Fruit fly (Drosophila melanogaster) whole organism, embryonic: ENCODE data around the gene alpha-Spec.

Experiments used
- Bgb ChIP-seq: fragments of 200-800 bp; sonication (Bioruptor generic); IDR thresholded peaks from 2 replicates; pipeline ENCODE4 v1.3.6; 2022; ENCODE audit warnings: missing biosample characterization, missing genetic modification characterization; ENCODE audit not compliant: partially characterized antibody
- Blimp-1 ChIP-seq: fragments of 200-800 bp; sonication (Bioruptor generic); optimal IDR thresholded peaks from 3 replicates; lab custom pipeline; 2018; ENCODE audit warnings: missing biosample characterization, missing genetic modification characterization, mild to moderate bottlenecking, moderate library complexity, missing genetic modification reagents
- BtbVII ChIP-seq: fragments of 200-800 bp; sonication (Bioruptor generic); optimal IDR thresholded peaks from 3 replicates; lab custom pipeline; 2017; ENCODE audit warnings: missing biosample characterization, mild to moderate bottlenecking, missing genetic modification characterization
- CG10209 ChIP-seq: fragments of 200-800 bp; sonication (Bioruptor generic); optimal IDR thresholded peaks from 3 replicates; lab custom pipeline; 2017; ENCODE audit warnings: missing biosample characterization, mild to moderate bottlenecking, missing genetic modification characterization, missing genetic modification reagents
- CG10431 ChIP-seq: fragments of 200-800 bp; sonication (Bioruptor generic); optimal IDR thresholded peaks from 3 replicates; lab custom pipeline; 2018; ENCODE audit warnings: missing biosample characterization, mild to moderate bottlenecking, missing genetic modification characterization
- CG11504 ChIP-seq: fragments of 200-800 bp; sonication (Bioruptor generic); optimal IDR thresholded peaks from 3 replicates; lab custom pipeline; 2019; ENCODE audit warnings: missing biosample characterization, mild to moderate bottlenecking, missing genetic modification characterization, moderate library complexity
- CG12071 ChIP-seq: fragments of 200-800 bp; sonication (Bioruptor generic); optimal IDR thresholded peaks from 3 replicates; lab custom pipeline; 2018; ENCODE audit warnings: missing biosample characterization, mild to moderate bottlenecking, missing genetic modification characterization
- CG12659 ChIP-seq: fragments of 200-800 bp; sonication (Bioruptor generic); optimal IDR thresholded peaks from 3 replicates; lab custom pipeline; 2017; ENCODE audit warnings: mild to moderate bottlenecking, missing biosample characterization, missing genetic modification reagents, missing genetic modification characterization
- CG12769 ChIP-seq: fragments of 200-800 bp; sonication (Bioruptor generic); optimal IDR thresholded peaks from 2 replicates; lab custom pipeline; 2019; ENCODE audit warnings: missing biosample characterization, mild to moderate bottlenecking, missing genetic modification characterization, moderate library complexity
- CG13287 ChIP-seq: fragments of 200-800 bp; sonication (Bioruptor generic); IDR thresholded peaks from 2 replicates; pipeline ENCODE4 v1.3.6; 2022; ENCODE audit warnings: missing biosample characterization, missing genetic modification characterization; ENCODE audit not compliant: partially characterized antibody
- CG13624 ChIP-seq: fragments of 200-800 bp; sonication (Bioruptor generic); optimal IDR thresholded peaks from 2 replicates; lab custom pipeline; 2016; ENCODE audit warnings: missing biosample characterization, missing genetic modification characterization
- CG14710 ChIP-seq: fragments of 200-800 bp; sonication (Bioruptor generic); optimal IDR thresholded peaks from 3 replicates; lab custom pipeline; 2019; ENCODE audit warnings: missing biosample characterization, mild to moderate bottlenecking, missing genetic modification characterization, moderate library complexity
- CG15269 ChIP-seq: fragments of 200-800 bp; sonication (Bioruptor generic); optimal IDR thresholded peaks from 2 replicates; lab custom pipeline; 2018; ENCODE audit warnings: missing biosample characterization, mild to moderate bottlenecking, missing genetic modification characterization, moderate library complexity
- CG1602 ChIP-seq: fragments of 200-800 bp; sonication (Bioruptor generic); optimal IDR thresholded peaks from 3 replicates; lab custom pipeline; 2016; ENCODE audit warnings: missing biosample characterization, missing genetic modification characterization
- CG16863 ChIP-seq: fragments of 200-800 bp; sonication (Bioruptor generic); optimal IDR thresholded peaks from 3 replicates; lab custom pipeline; 2016; ENCODE audit warnings: missing biosample characterization, missing genetic modification characterization
- CG2202 ChIP-seq: fragments of 200-800 bp; sonication (Bioruptor generic); optimal IDR thresholded peaks from 2 replicates; lab custom pipeline; 2018; ENCODE audit warnings: missing biosample characterization, mild to moderate bottlenecking, missing genetic modification characterization
- CG3163 ChIP-seq: fragments of 200-800 bp; sonication (Bioruptor generic); optimal IDR thresholded peaks from 3 replicates; lab custom pipeline; 2016; ENCODE audit warnings: missing biosample characterization, missing genetic modification characterization
- CG32532 ChIP-seq: fragments of 200-800 bp; sonication (Bioruptor generic); IDR thresholded peaks from 2 replicates; pipeline ENCODE4 v1.3.6; 2022; ENCODE audit warnings: missing biosample characterization, missing genetic modification characterization
- CG32772 ChIP-seq: fragments of 200-800 bp; sonication (Bioruptor generic); IDR thresholded peaks from 2 replicates; pipeline ENCODE4 v1.3.6; 2022; ENCODE audit warnings: missing biosample characterization, missing genetic modification characterization
- CG3281 ChIP-seq: fragments of 200-800 bp; sonication (Bioruptor generic); optimal IDR thresholded peaks from 3 replicates; lab custom pipeline; 2017; ENCODE audit warnings: missing biosample characterization, mild to moderate bottlenecking, missing genetic modification characterization
- CG42726 ChIP-seq: fragments of 200-800 bp; sonication (Bioruptor generic); IDR thresholded peaks from 2 replicates; pipeline ENCODE4 v1.3.6; 2022; ENCODE audit warnings: missing biosample characterization, missing genetic modification characterization; ENCODE audit not compliant: partially characterized antibody
- CG4617 ChIP-seq: fragments of 200-800 bp; sonication (Bioruptor generic); optimal IDR thresholded peaks from 3 replicates; lab custom pipeline; 2016; ENCODE audit warnings: missing biosample characterization, missing genetic modification characterization, borderline replicate concordance
- CG4707 ChIP-seq: fragments of 200-800 bp; sonication (Bioruptor generic); optimal IDR thresholded peaks from 2 replicates; lab custom pipeline; 2018; ENCODE audit warnings: missing biosample characterization, mild to moderate bottlenecking, missing genetic modification characterization, moderate library complexity
- CG5245 ChIP-seq: fragments of 200-800 bp; sonication (Bioruptor generic); optimal IDR thresholded peaks from 3 replicates; lab custom pipeline; 2016; ENCODE audit warnings: missing biosample characterization, missing genetic modification characterization
- CG5953 ChIP-seq: fragments of 200-800 bp; sonication (Bioruptor generic); IDR thresholded peaks from 2 replicates; pipeline ENCODE4 v1.3.6; 2022; ENCODE audit warnings: missing biosample characterization, missing genetic modification characterization
- CG7839 ChIP-seq: fragments of 200-800 bp; sonication (Bioruptor generic); optimal IDR thresholded peaks from 3 replicates; lab custom pipeline; 2018; ENCODE audit warnings: missing biosample characterization, mild to moderate bottlenecking, missing genetic modification characterization, moderate library complexity
- CG8089 ChIP-seq: fragments of 200-800 bp; sonication (Bioruptor generic); optimal IDR thresholded peaks from 3 replicates; lab custom pipeline; 2016; ENCODE audit warnings: missing biosample characterization, missing genetic modification characterization
- CG9797 ChIP-seq: fragments of 200-800 bp; sonication (Bioruptor generic); optimal IDR thresholded peaks from 3 replicates; lab custom pipeline; 2018; ENCODE audit warnings: missing biosample characterization, mild to moderate bottlenecking, missing genetic modification characterization
- Fer3 ChIP-seq: fragments of 200-800 bp; sonication (Bioruptor generic); optimal IDR thresholded peaks from 2 replicates; lab custom pipeline; 2018; ENCODE audit warnings: missing biosample characterization, mild to moderate bottlenecking, missing genetic modification characterization, moderate library complexity
- Max ChIP-seq: fragments of 200-800 bp; sonication (Bioruptor generic); optimal IDR thresholded peaks from 2 replicates; lab custom pipeline; 2016; ENCODE audit warnings: missing biosample characterization, mild to moderate bottlenecking, missing genetic modification characterization
- Scr ChIP-seq: fragments of 200-800 bp; sonication (Bioruptor generic); IDR thresholded peaks from 2 replicates; pipeline ENCODE4 v1.3.6; 2022; ENCODE audit warnings: missing biosample characterization, missing genetic modification characterization; ENCODE audit not compliant: partially characterized antibody
- Sry-δ ChIP-seq: fragments of 200-800 bp; sonication (Bioruptor generic); optimal IDR thresholded peaks from 2 replicates; lab custom pipeline; 2016; ENCODE audit warnings: missing biosample characterization, missing genetic modification characterization
- ase ChIP-seq: fragments of 200-800 bp; sonication (Bioruptor generic); IDR thresholded peaks from 3 replicates; pipeline ENCODE4 v1.3.6; 2022; ENCODE audit warnings: missing biosample characterization, missing genetic modification characterization
- chm ChIP-seq: fragments of 200-800 bp; sonication (Bioruptor generic); IDR thresholded peaks from 2 replicates; pipeline ENCODE4 v1.3.6; 2022; ENCODE audit warnings: missing biosample characterization, missing genetic modification characterization
- crp ChIP-seq, 2 experiments: fragments of 200-800 bp; sonication (Bioruptor generic); optimal IDR thresholded peaks; 2 replicates in 1 of 2; 3 replicates in 1 of 2; lab custom pipeline; 2017; ENCODE audit warnings: missing biosample characterization in 2 of 2, missing genetic modification characterization in 2 of 2, mild to moderate bottlenecking in 1 of 2, moderate library complexity in 1 of 2
- fd3F ChIP-seq: fragments of 200-800 bp; sonication (Bioruptor generic); optimal IDR thresholded peaks from 2 replicates; lab custom pipeline; 2018; ENCODE audit warnings: missing biosample characterization, mild to moderate bottlenecking, missing genetic modification characterization, moderate library complexity
- gt ChIP-seq: fragments of 200-800 bp; sonication (Bioruptor generic); IDR thresholded peaks from 2 replicates; pipeline ENCODE4 v1.3.6; 2022; ENCODE audit warnings: missing biosample characterization, missing genetic modification characterization
- hkb ChIP-seq, 2 experiments: fragments of 200-800 bp in 1 of 2; fragments of >200 bp in 1 of 2; sonication (Bioruptor generic) in 1 of 2; IDR thresholded peaks in 1 of 2; optimal IDR thresholded peaks in 1 of 2; 2 replicates each; pipeline versions ENCODE4 v1.3.6 to Lab custom; 2017 to 2022; ENCODE audit warnings: missing biosample characterization in 1 of 2, missing genetic modification characterization in 1 of 2
- p53 ChIP-seq: fragments of 200-800 bp; sonication (Bioruptor generic); optimal IDR thresholded peaks from 2 replicates; lab custom pipeline; 2016; ENCODE audit warnings: missing biosample characterization, missing genetic modification characterization
- pnt ChIP-seq: fragments of 200-800 bp; sonication (Bioruptor generic); optimal IDR thresholded peaks from 3 replicates; lab custom pipeline; 2016; ENCODE audit warnings: missing biosample characterization, missing genetic modification characterization
- rib ChIP-seq: fragments of 200-800 bp; sonication (Bioruptor generic); IDR thresholded peaks from 2 replicates; pipeline ENCODE4 v1.3.6; 2022; ENCODE audit warnings: missing biosample characterization, missing genetic modification characterization
- ro ChIP-seq: fragments of 200-800 bp; sonication (Bioruptor generic); IDR thresholded peaks from 2 replicates; pipeline ENCODE4 v1.3.6; 2022; ENCODE audit warnings: missing biosample characterization, missing genetic modification characterization
- salm ChIP-seq: fragments of 200-800 bp; sonication (Bioruptor generic); optimal IDR thresholded peaks from 2 replicates; lab custom pipeline; 2018; ENCODE audit warnings: missing biosample characterization, mild to moderate bottlenecking, missing genetic modification characterization
- sc ChIP-seq, 3 experiments: fragments of >200 bp in 2 of 3; fragments of 200-800 bp in 1 of 3; sonication (Bioruptor generic) in 1 of 3; optimal IDR thresholded peaks; 2 replicates in 2 of 3; 3 replicates in 1 of 3; lab custom pipeline; 2017; ENCODE audit warnings: mild to moderate bottlenecking in 1 of 3, missing biosample characterization in 1 of 3, missing genetic modification characterization in 1 of 3, missing genetic modification reagents in 1 of 3
- seq ChIP-seq: fragments of 200-800 bp; sonication (Bioruptor generic); IDR thresholded peaks from 2 replicates; pipeline ENCODE4 v1.3.6; 2022; ENCODE audit warnings: missing biosample characterization, missing genetic modification characterization
- tio ChIP-seq: fragments of 200-800 bp; sonication (Bioruptor generic); optimal IDR thresholded peaks from 2 replicates; lab custom pipeline; 2017; ENCODE audit warnings: missing biosample characterization, missing genetic modification characterization, inconsistent platforms
- vnd ChIP-seq: fragments of 200-800 bp; sonication (Bioruptor generic); IDR thresholded peaks from 3 replicates; pipeline ENCODE4 v1.3.6; 2022; ENCODE audit warnings: missing biosample characterization, missing genetic modification characterization; ENCODE audit not compliant: partially characterized antibody

Gene alpha-Spec

DNA sequence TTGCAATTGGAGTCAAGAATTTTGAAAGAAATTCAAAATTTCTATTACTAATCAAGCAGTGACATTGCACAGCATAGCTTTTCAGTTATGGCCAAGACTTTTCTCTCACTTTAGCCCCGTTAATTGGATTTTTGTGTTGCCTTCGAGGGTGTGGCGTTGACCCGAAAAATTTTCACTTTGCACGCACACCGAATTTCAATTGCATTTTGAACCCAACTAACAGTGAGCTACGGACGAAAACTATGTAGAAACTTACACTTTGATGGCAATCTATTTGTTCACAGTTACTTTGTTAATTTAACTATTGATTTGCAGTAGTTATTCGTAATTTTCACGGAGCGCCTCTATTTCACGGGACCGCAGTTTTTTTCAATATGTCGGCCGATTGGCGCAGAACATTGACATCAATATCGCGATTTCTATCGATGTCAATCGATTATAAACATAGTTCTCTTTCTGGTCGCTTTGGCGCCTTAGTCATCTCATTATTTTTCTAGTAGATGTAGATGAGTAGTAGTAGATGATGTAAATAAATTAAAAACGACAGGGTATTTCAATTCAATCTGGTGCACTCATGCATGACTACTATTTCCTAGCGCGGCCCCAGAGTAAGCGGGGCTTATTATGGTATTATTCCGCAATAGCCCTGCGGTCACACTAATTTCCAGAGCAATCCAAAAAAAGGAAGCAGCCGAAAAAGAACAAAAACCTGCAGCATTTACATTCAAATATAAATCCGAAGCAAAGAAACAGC is at the start of gene alpha-Spec, which contains the start of the genes dlt and Cdc37:
alpha-Spec (minus strand) TSS at position 386 of the 754 bp plus-strand sequence.
dlt (minus strand) TSS at position 386 of the 754 bp plus-strand sequence.
Cdc37 (plus strand) TSS at position 450 of the 754 bp plus-strand sequence.
- TF ChIP-seq Max: no peak
- TF ChIP-seq CG11504 (tag; lab: Kevin White, UChicago): no peak
- no peak for TF ChIP-seq CG1602 (GFP tag; lab: Kevin White, UChicago)
- TF ChIP-seq CG32532: peak; percentile 9; the same call in 1 of the 2 replicates
- no peak for TF ChIP-seq Blimp-1 (GFP tag; lab: Kevin White, UChicago)
- no peak for TF ChIP-seq ro (GFP tag; lab: Robert Waterston, UW)
- TF ChIP-seq CG2202 (tag; lab: Kevin White, UChicago): no peak
- peak; percentile 78 for TF ChIP-seq Scr (GFP tag; lab: Robert Waterston, UW)
- no peak for TF ChIP-seq CG5953 (GFP tag; lab: Robert Waterston, UW)
- TF ChIP-seq Fer3 (tag; lab: Kevin White, UChicago): peak; percentile 24
- peak; percentile 88 for TF ChIP-seq CG9797 (GFP tag; lab: Kevin White, UChicago)
- TF ChIP-seq CG15269 (tag; lab: Kevin White, UChicago): no peak
- TF ChIP-seq crp (GFP tag; optimal IDR thresholded peaks at IDR 0.05; lab: Kevin White, UChicago): peak in 1 of 2 experiments; percentile 50
- TF ChIP-seq CG14710: peak; percentile 78
- peak; percentile 87 for TF ChIP-seq CG13287 (GFP tag; lab: Robert Waterston, UW)
- TF ChIP-seq Bgb (GFP tag; lab: Robert Waterston, UW): peak; percentile 79
- peak; percentile 59 for TF ChIP-seq CG10431 (GFP tag; lab: Kevin White, UChicago)
- TF ChIP-seq CG42726 (GFP tag; lab: Robert Waterston, UW): peak; percentile 66
- peak; percentile 12; the same call in 1 of the 2 replicates for TF ChIP-seq CG32772
- TF ChIP-seq gt (GFP tag; lab: Robert Waterston, UW): no peak
- no peak for TF ChIP-seq rib (GFP tag; lab: Robert Waterston, UW)
- TF ChIP-seq fd3F (GFP tag; lab: Kevin White, UChicago): no peak
- no peak for TF ChIP-seq pnt
- no peak for TF ChIP-seq CG12769 (tag; lab: Kevin White, UChicago)
- TF ChIP-seq CG3163: peak; percentile 3
- no peak for TF ChIP-seq CG3281 (GFP tag; lab: Kevin White, UChicago)
- TF ChIP-seq CG7839 (tag; lab: Kevin White, UChicago): no peak
- no peak for TF ChIP-seq CG4707 (GFP tag; lab: Kevin White, UChicago)
- TF ChIP-seq ase (GFP tag; lab: Robert Waterston, UW): no peak
- TF ChIP-seq CG16863 (GFP tag; lab: Kevin White, UChicago): no peak
- peak; percentile 2 for TF ChIP-seq CG10209
- no peak for TF ChIP-seq sc (optimal IDR thresholded peaks at IDR 0.05; lab: Kevin White, UChicago)
- TF ChIP-seq sc (GFP tag; optimal IDR thresholded peaks at IDR 0.05; lab: Kevin White, UChicago): no peak
- peak; percentile 47 for TF ChIP-seq p53
- peak; percentile 51; the same call in 1 of the 2 replicates for TF ChIP-seq seq (GFP tag; lab: Robert Waterston, UW)
- TF ChIP-seq CG8089: peak; percentile 9
- TF ChIP-seq CG4617: peak; percentile 78
- peak; percentile 80 for TF ChIP-seq Sry-δ
- TF ChIP-seq CG12659 (GFP tag; lab: Kevin White, UChicago): peak; percentile 72
- peak; percentile 57; the same call in 1 of the 2 replicates for TF ChIP-seq chm (GFP tag; lab: Robert Waterston, UW)
- TF ChIP-seq salm (tag; lab: Kevin White, UChicago): no peak
- no peak for TF ChIP-seq BtbVII (GFP tag; lab: Kevin White, UChicago)
- peak; percentile 78 for TF ChIP-seq vnd (GFP tag; lab: Robert Waterston, UW)
- peak; percentile 68 for TF ChIP-seq CG13624
- TF ChIP-seq CG12071 (GFP tag; lab: Kevin White, UChicago): no peak
- peak; percentile 39 for TF ChIP-seq hkb (optimal IDR thresholded peaks at IDR 0.05; lab: Kevin White, UChicago)
- TF ChIP-seq hkb (GFP tag; IDR thresholded peaks at IDR 0.05; lab: Robert Waterston, UW): no peak
- peak; percentile 11 for TF ChIP-seq CG5245 (GFP tag; lab: Kevin White, UChicago)
- TF ChIP-seq tio: no peak
